Fruit fly (Drosophila melanogaster): Measurements from ENCODE around the gene Oat.

Gene Oat

DNA sequence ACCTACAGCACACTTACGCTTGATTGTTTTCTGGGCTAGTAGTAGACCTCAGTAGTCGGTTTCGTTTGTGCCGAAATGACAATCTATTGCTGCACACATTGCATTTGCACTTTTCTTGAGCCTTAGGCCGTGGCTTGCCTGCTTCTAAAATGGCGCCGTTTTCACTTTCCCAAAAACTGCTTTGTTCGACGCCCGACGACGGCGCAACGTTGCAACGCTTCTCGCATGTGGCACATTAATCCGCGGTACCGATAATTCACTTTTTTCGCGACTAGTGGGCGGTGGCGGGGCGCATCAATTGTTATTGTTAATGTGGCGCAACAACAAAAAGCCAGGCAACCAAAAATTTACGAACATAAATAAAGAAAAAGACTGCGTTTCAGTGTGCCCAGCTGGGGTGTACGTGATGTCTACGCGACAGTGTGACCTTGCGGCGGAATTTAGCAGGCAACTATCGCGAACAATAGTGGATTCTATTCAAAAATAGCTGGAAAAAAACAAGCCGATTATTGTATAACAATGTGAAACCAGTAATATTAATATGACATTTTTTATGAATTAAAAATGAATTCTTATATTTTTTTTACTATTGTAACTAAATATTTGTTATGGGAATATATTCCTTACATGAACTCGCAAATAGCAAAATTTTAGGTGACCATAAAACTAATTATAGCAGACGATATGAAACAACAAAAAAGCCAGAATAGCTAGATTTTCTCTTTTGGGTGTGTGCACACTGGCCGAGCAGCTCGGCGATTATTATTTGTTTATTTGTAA, 51.1 kb downstream of the Oat start, which contains the start of the genes ash1 and Taf6 (continued):
- TF ChIP-seq GATAe (GFP tag; conservative IDR thresholded peaks at IDR 0.05) (no peak), slbo (GFP tag; IDR thresholded peaks at IDR 0.05) (no peak), HLH4C (GFP tag; IDR thresholded peaks at IDR 0.05; ENCODE audit: partially characterized antibody) (peak; percentile 56), CG32532 (GFP tag; IDR thresholded peaks at IDR 0.05) (no peak), prd (optimal IDR thresholded peaks at IDR 0.05) (no peak), prd (GFP tag; IDR thresholded peaks at IDR 0.05) (no peak; the same call in 2 of the 3 replicates), CG14965 (GFP tag; optimal IDR thresholded peaks at IDR 0.05; ENCODE audit: borderline replicate concordance) (no peak), CkIIα-i1 (GFP tag; IDR thresholded peaks at IDR 0.05) (no peak), CG7786 (GFP tag; optimal IDR thresholded peaks at IDR 0.05) (no peak), Mad (GFP tag; optimal IDR thresholded peaks at IDR 0.05) (no peak), CG17359 (tag; optimal IDR thresholded peaks at IDR 0.05) (no peak), slp2 (GFP tag; optimal IDR thresholded peaks at IDR 0.05) (no peak), CG7357 (GFP tag; IDR thresholded peaks at IDR 0.05) (no peak), CG8478 (optimal IDR thresholded peaks at IDR 0.05) (no peak), trem (tag; optimal IDR thresholded peaks at IDR 0.05) (peak; percentile 78), jumu (GFP tag; optimal IDR thresholded peaks at IDR 0.05) (no peak), CG11695 (GFP tag; IDR thresholded peaks at IDR 0.05) (no peak), inv (GFP tag; IDR thresholded peaks at IDR 0.05; ENCODE audit: partially characterized antibody) (peak; percentile 58; the same call in 1 of the 2 replicates), Dfd (GFP tag; optimal IDR thresholded peaks at IDR 0.05) (no peak), CG12659 (GFP tag; optimal IDR thresholded peaks at IDR 0.05) (peak; percentile 79), dysf (GFP tag; IDR thresholded peaks at IDR 0.05) (no peak), CG10209 (GFP tag; optimal IDR thresholded peaks at IDR 0.05) (no peak), Pdp1 (GFP tag; optimal IDR thresholded peaks at IDR 0.05) (peak in 1 of 2 experiments; percentile 75), Fer2 (tag; optimal IDR thresholded peaks at IDR 0.05) (no peak), YL-1 (GFP tag; optimal IDR thresholded peaks at IDR 0.05) (peak; percentile 84), zf30C (GFP tag; optimal IDR thresholded peaks at IDR 0.05) (no peak), CG17912 (GFP tag; optimal IDR thresholded peaks at IDR 0.05) (no peak), repo (GFP tag; optimal IDR thresholded peaks at IDR 0.05) (no peak), CG13287 (GFP tag; IDR thresholded peaks at IDR 0.05; ENCODE audit: partially characterized antibody) (peak; percentile 73), unc-4 (GFP tag; IDR thresholded peaks at IDR 0.05; ENCODE audit: partially characterized antibody) (peak; percentile 73), CG2116 (GFP tag; optimal IDR thresholded peaks at IDR 0.05) (peak; percentile 44), vnd (GFP tag; IDR thresholded peaks at IDR 0.05; ENCODE audit: partially characterized antibody) (peak; percentile 70), CG11560 (tag; IDR thresholded peaks at IDR 0.05) (no peak), Tbp (GFP tag; optimal IDR thresholded peaks at IDR 0.05) (no peak), Doc3 (GFP tag; IDR thresholded peaks at IDR 0.05; ENCODE audit: partially characterized antibody) (peak; percentile 70), Taf1 (GFP tag; IDR thresholded peaks at IDR 0.05) (no peak), Lpt (GFP tag; optimal IDR thresholded peaks at IDR 0.05) (no peak), CG10274 (GFP tag; optimal IDR thresholded peaks at IDR 0.05) (no peak), CG31441 (GFP tag; IDR thresholded peaks at IDR 0.05) (no peak), CG34422 (GFP tag; IDR thresholded peaks at IDR 0.05) (0 out of 3 replicates have a peak, but pooled peaks have one; percentile 11), CoRest (tag; optimal IDR thresholded peaks at IDR 0.05) (peak; percentile 48), CG12104 (GFP tag; optimal IDR thresholded peaks at IDR 0.05) (no peak), Ets65A (GFP tag) (peak; percentile 59), Jarid2 (GFP tag; optimal IDR thresholded peaks at IDR 0.05) (no peak), CG7372 (GFP tag; IDR thresholded peaks at IDR 0.05) (no peak), chinmo (GFP tag; IDR thresholded peaks at IDR 0.05; ENCODE audit: partially characterized antibody) (0 out of 4 replicates have a peak, but pooled peaks have one; percentile 11), Abd-B (GFP tag; optimal IDR thresholded peaks at IDR 0.05) (peak; percentile 84), Sox100B (GFP tag; optimal IDR thresholded peaks at IDR 0.05) (no peak), CG14050 (GFP tag; IDR thresholded peaks at IDR 0.05) (no peak), BEAF-32 (GFP tag; optimal IDR thresholded peaks at IDR 0.05) (peak; percentile 89)

All from whole organism, embryonic.